Worm (Caenorhabditis elegans) whole organism, L4 larva: ENCODE data around the gene zip-6.
"Not testable (repeated sequence)": the region's sequence is repeated elsewhere in the genome, so short reads cannot be mapped to it uniquely, and the experiment has no call there.

Source experiments
- aha-1 ChIP-seq: fragments of 150-350 bp; peaks from one replicate; lab custom pipeline; 2014; ENCODE audit warnings: missing biosample characterization, missing genetic modification characterization
- ama-1 ChIP-seq: fragments of 150-350 bp; optimal IDR thresholded peaks from 2 replicates; lab custom pipeline; 2014; ENCODE audit warnings: inconsistent platforms, mixed read lengths
- ceh-28 ChIP-seq: fragments of 150-350 bp; optimal IDR thresholded peaks from 2 replicates; lab custom pipeline; 2014; ENCODE audit warnings: missing biosample characterization, missing genetic modification reagents, missing genetic modification characterization
- ceh-82 ChIP-seq: sonication (generic microtip); optimal IDR thresholded peaks from 2 replicates; lab custom pipeline; 2017; ENCODE audit warnings: missing biosample characterization, missing genetic modification characterization
- dmd-6 ChIP-seq: fragments of 200-800 bp; sonication (Bioruptor generic); IDR thresholded peaks from 2 replicates; pipeline ENCODE4 v1.3.6; 2022; ENCODE audit warnings: missing genetic modification reagents, missing genetic modification characterization, missing compliant biosample characterization
- fos-1 ChIP-seq: fragments of 150-350 bp; optimal IDR thresholded peaks from 2 replicates; lab custom pipeline; 2014; ENCODE audit warnings: missing biosample characterization, missing genetic modification characterization
- lin-15B ChIP-seq: fragments of 150-350 bp; sonication (generic microtip); optimal IDR thresholded peaks from 3 replicates; lab custom pipeline; 2014; ENCODE audit warnings: missing biosample characterization, missing genetic modification characterization
- lin-39 ChIP-seq: fragments of 150-350 bp; optimal IDR thresholded peaks from 2 replicates; lab custom pipeline; 2014; ENCODE audit warnings: missing biosample characterization, missing genetic modification reagents, missing genetic modification characterization
- nhr-76 ChIP-seq: fragments of 150-350 bp; optimal IDR thresholded peaks from 2 replicates; lab custom pipeline; 2014; ENCODE audit warnings: missing biosample characterization, missing genetic modification characterization
- pha-4 ChIP-seq, 2 experiments: fragments of 150-350 bp in 1 of 2; fragments of 200-800 bp in 1 of 2; sonication (Bioruptor generic) in 1 of 2; IDR thresholded peaks in 1 of 2; optimal IDR thresholded peaks in 1 of 2; 2 replicates each; pipeline versions ENCODE4 v1.3.6 to Lab custom; 2014 to 2022; ENCODE audit warnings: missing genetic modification characterization in 2 of 2, missing genetic modification reagents in 2 of 2, missing biosample characterization in 1 of 2, missing compliant biosample characterization in 1 of 2
- pqm-1 ChIP-seq: sonication (generic microtip); optimal IDR thresholded peaks from 2 replicates; lab custom pipeline; 2017; ENCODE audit warnings: missing biosample characterization, missing genetic modification characterization
- spr-3 ChIP-seq: fragments of 200-800 bp; sonication (Bioruptor generic); optimal IDR thresholded peaks from 2 replicates; lab custom pipeline; 2018; ENCODE audit warnings: mild to moderate bottlenecking, missing genetic modification characterization, missing compliant biosample characterization
- ztf-7 ChIP-seq: fragments of 150-350 bp; optimal IDR thresholded peaks from 2 replicates; lab custom pipeline; 2014; ENCODE audit warnings: missing biosample characterization, missing genetic modification characterization

- not testable (repeated sequence) for TF ChIP-seq fos-1; nhr-76; lin-15B; pqm-1 (tag; lab: Kevin White, UChicago); lin-39 (tag; lab: Kevin White, UChicago); dmd-6 (GFP tag; lab: Robert Waterston, UW); ceh-28 (tag; lab: Kevin White, UChicago); ceh-82 (tag; lab: Kevin White, UChicago); spr-3 (GFP tag; lab: Kevin White, UChicago); ama-1 (lab: Kevin White, UChicago); pha-4 (GFP tag; IDR thresholded peaks at IDR 0.05; lab: Robert Waterston, UW); pha-4 (tag; optimal IDR thresholded peaks at IDR 0.05; lab: Kevin White, UChicago); ztf-7 (tag; lab: Kevin White, UChicago); aha-1 (tag; lab: Kevin White, UChicago)
Measured at ce11 chrIV:11202389-11202788, 15.5 kb downstream of the zip-6 start, which contains the start of gene R07H5.11.
